Fruit fly (Drosophila melanogaster) whole organism, wandering third instar larva: Measurements from ENCODE around the gene CG18130.

ENCODE experiments used
- Abd-B ChIP-seq: fragments of >200 bp; optimal IDR thresholded peaks from 2 replicates; lab custom pipeline; 2017; ENCODE audit warnings: missing biosample characterization, missing genetic modification characterization
- CG9705 ChIP-seq: fragments of 200-800 bp; sonication (Bioruptor generic); optimal IDR thresholded peaks from 2 replicates; lab custom pipeline; 2018; ENCODE audit warnings: missing biosample characterization, mild to moderate bottlenecking, missing genetic modification characterization
- Dfd ChIP-seq: fragments of >200 bp; optimal IDR thresholded peaks from 2 replicates; lab custom pipeline; 2017; ENCODE audit warnings: missing biosample characterization, missing genetic modification characterization
- GATAd ChIP-seq: sonication (Bioruptor generic); optimal IDR thresholded peaks from 2 replicates; lab custom pipeline; 2016; ENCODE audit warnings: missing biosample characterization, missing genetic modification characterization
- HLH106 ChIP-seq: fragments of 200-800 bp; optimal IDR thresholded peaks from 3 replicates; lab custom pipeline; 2019; ENCODE audit warnings: missing biosample characterization, mild to moderate bottlenecking, missing genetic modification characterization, moderate library complexity
- Hr78 ChIP-seq: fragments of >200 bp; optimal IDR thresholded peaks from 2 replicates; lab custom pipeline; 2017; ENCODE audit warnings: missing biosample characterization, missing genetic modification characterization
- Hr83 ChIP-seq: fragments of 200-300 bp; sonication (Bioruptor generic); optimal IDR thresholded peaks from 2 replicates; lab custom pipeline; 2016; ENCODE audit warnings: missing biosample characterization, mild to moderate bottlenecking, missing genetic modification characterization, moderate library complexity; ENCODE audit not compliant: poor library complexity, severe bottlenecking
- Jra ChIP-seq: sonication (Bioruptor generic); optimal IDR thresholded peaks from 2 replicates; lab custom pipeline; 2016; ENCODE audit warnings: missing biosample characterization, missing genetic modification characterization
- Mio ChIP-seq: sonication (Bioruptor generic); optimal IDR thresholded peaks from 2 replicates; lab custom pipeline; 2016; ENCODE audit warnings: missing biosample characterization, missing genetic modification characterization
- N ChIP-seq: fragments of >200 bp; optimal IDR thresholded peaks from 2 replicates; lab custom pipeline; 2018; ENCODE audit warnings: missing biosample characterization, missing external identifiers, missing genetic modification characterization
- OdsH ChIP-seq: fragments of 200-800 bp; sonication (Bioruptor generic); optimal IDR thresholded peaks from 2 replicates; lab custom pipeline; 2016; ENCODE audit warnings: missing biosample characterization, mild to moderate bottlenecking, missing genetic modification characterization
- Rel ChIP-seq, 2 experiments: fragments of 200-800 bp; sonication (Bioruptor generic) in 1 of 2; optimal IDR thresholded peaks; 2 replicates in 1 of 2; 3 replicates in 1 of 2; lab custom pipeline; 2016 to 2019; ENCODE audit warnings: mild to moderate bottlenecking in 2 of 2, missing biosample characterization in 2 of 2, missing genetic modification characterization in 2 of 2, moderate library complexity in 1 of 2
- Sp1 ChIP-seq: fragments of 200-800 bp; sonication (Bioruptor generic); optimal IDR thresholded peaks from 3 replicates; lab custom pipeline; 2019; ENCODE audit warnings: missing biosample characterization, mild to moderate bottlenecking, missing genetic modification characterization, moderate library complexity
- Vsx2 ChIP-seq: fragments of 200-300, 225-300 bp; sonication (Bioruptor generic); optimal IDR thresholded peaks from 2 replicates; lab custom pipeline; 2018; ENCODE audit warnings: missing biosample characterization, missing genetic modification characterization; ENCODE audit not compliant: partially characterized antibody
- br ChIP-seq: fragments of 200-800 bp; sonication (Bioruptor generic); optimal IDR thresholded peaks from 2 replicates; lab custom pipeline; 2016; ENCODE audit warnings: missing biosample characterization, missing genetic modification characterization
- brk ChIP-seq: fragments of 200-800 bp; sonication (Bioruptor generic); optimal IDR thresholded peaks from 2 replicates; lab custom pipeline; 2016; ENCODE audit warnings: missing biosample characterization, mild to moderate bottlenecking, missing genetic modification characterization
- dsf ChIP-seq: sonication (Bioruptor generic); optimal IDR thresholded peaks from 2 replicates; lab custom pipeline; 2016; ENCODE audit warnings: missing biosample characterization, missing genetic modification characterization, borderline replicate concordance
- ey ChIP-seq: fragments of 200-800 bp; sonication (Bioruptor generic); optimal IDR thresholded peaks from 2 replicates; lab custom pipeline; 2016; ENCODE audit warnings: missing biosample characterization, missing genetic modification characterization
- foxo ChIP-seq, 2 experiments: fragments of 200-800 bp; sonication (Bioruptor generic); optimal IDR thresholded peaks; 2 replicates in 1 of 2; 3 replicates in 1 of 2; lab custom pipeline; 2016 to 2017; ENCODE audit warnings: missing biosample characterization in 2 of 2, missing genetic modification characterization in 2 of 2
- fru ChIP-seq: fragments of 200-800 bp; sonication (Bioruptor generic); optimal IDR thresholded peaks from 3 replicates; lab custom pipeline; 2016; ENCODE audit warnings: missing biosample characterization, mild to moderate bottlenecking, missing genetic modification characterization
- h ChIP-seq: fragments of 200-800 bp; sonication (Bioruptor generic); optimal IDR thresholded peaks from 3 replicates; lab custom pipeline; 2016; ENCODE audit warnings: missing biosample characterization, mild to moderate bottlenecking, missing genetic modification characterization
- jim ChIP-seq: fragments of 175-275, 200-325 bp; sonication (Bioruptor generic); optimal IDR thresholded peaks from 2 replicates; lab custom pipeline; 2016; ENCODE audit warnings: missing biosample characterization, mild to moderate bottlenecking, missing genetic modification characterization
- lola ChIP-seq: fragments of >200 bp; optimal IDR thresholded peaks from 2 replicates; lab custom pipeline; 2017; ENCODE audit warnings: missing biosample characterization, missing genetic modification characterization
- pan ChIP-seq: fragments of >200 bp; optimal IDR thresholded peaks from 2 replicates; lab custom pipeline; 2017
- psq ChIP-seq: fragments of 200-800 bp; sonication (Bioruptor generic); optimal IDR thresholded peaks from 3 replicates; lab custom pipeline; 2017; ENCODE audit warnings: missing biosample characterization, mild to moderate bottlenecking, missing genetic modification characterization, moderate library complexity
- rgr ChIP-seq: fragments of 200-800 bp; sonication (Bioruptor generic); optimal IDR thresholded peaks from 3 replicates; lab custom pipeline; 2016; ENCODE audit warnings: missing biosample characterization, mild to moderate bottlenecking, missing genetic modification characterization
- sage ChIP-seq: fragments of 200-800 bp; sonication (Bioruptor generic); optimal IDR thresholded peaks from 2 replicates; lab custom pipeline; 2016; ENCODE audit warnings: missing biosample characterization, mild to moderate bottlenecking, missing genetic modification characterization
- sv ChIP-seq: fragments of 200-800 bp; sonication (Bioruptor generic); optimal IDR thresholded peaks from 3 replicates; lab custom pipeline; 2016; ENCODE audit warnings: missing biosample characterization, missing genetic modification characterization
- tai ChIP-seq: sonication (Bioruptor generic); optimal IDR thresholded peaks from 2 replicates; lab custom pipeline; 2016; ENCODE audit warnings: missing biosample characterization, missing genetic modification characterization
- usp ChIP-seq: fragments of >200 bp; optimal IDR thresholded peaks from 2 replicates; lab custom pipeline; 2017; ENCODE audit warnings: missing biosample characterization, missing genetic modification characterization
- woc ChIP-seq: sonication (Bioruptor generic); optimal IDR thresholded peaks from 2 replicates; lab custom pipeline; 2016; ENCODE audit warnings: missing biosample characterization, mild to moderate bottlenecking, missing genetic modification characterization

CG18130 gene

dm6 chrX:12001005-12001404 is 8.4 kb upstream of the CG18130 start:
- no peak for TF ChIP-seq Sp1 (GFP tag; lab: Kevin White, UChicago)
- no peak for TF ChIP-seq HLH106 (tag; lab: Kevin White, UChicago)
- TF ChIP-seq Abd-B (GFP tag; lab: Kevin White, UChicago) = no peak
- TF ChIP-seq GATAd (GFP tag; lab: Kevin White, UChicago) = no peak
- TF ChIP-seq lola = no peak
- TF ChIP-seq Rel (GFP tag; optimal IDR thresholded peaks at IDR 0.05; lab: Kevin White, UChicago) = no peak
- no peak for TF ChIP-seq Rel (tag; optimal IDR thresholded peaks at IDR 0.05; lab: Kevin White, UChicago)
- TF ChIP-seq CG9705 = no peak
- TF ChIP-seq jim (GFP tag; lab: Kevin White, UChicago) = no peak
- TF ChIP-seq dsf = no peak
- no peak for TF ChIP-seq rgr (GFP tag; lab: Kevin White, UChicago)
- TF ChIP-seq Mio (GFP tag; lab: Kevin White, UChicago) = no peak
- TF ChIP-seq Vsx2 = no peak
- no peak for TF ChIP-seq br (GFP tag; lab: Kevin White, UChicago)

dm6 chrX:11999974-12000618 is 7.5 kb upstream of the CG18130 start:
- peak; percentile 69 for TF ChIP-seq h (GFP tag; lab: Kevin White, UChicago)
- TF ChIP-seq woc (GFP tag; lab: Kevin White, UChicago) = peak; percentile 43
- peak; percentile 51 for TF ChIP-seq fru (GFP tag; lab: Kevin White, UChicago)
- TF ChIP-seq OdsH = peak; percentile 16
- peak; percentile 19 for TF ChIP-seq psq
- peak; percentile 57 for TF ChIP-seq rgr (GFP tag; lab: Kevin White, UChicago)
- TF ChIP-seq Sp1 (GFP tag; lab: Kevin White, UChicago) = peak; percentile 39
- TF ChIP-seq tai (GFP tag; lab: Kevin White, UChicago) = no peak
- TF ChIP-seq ey (GFP tag; lab: Kevin White, UChicago) = peak; percentile 36
- peak; percentile 38 for TF ChIP-seq br (GFP tag; lab: Kevin White, UChicago)
- peak; percentile 25 for TF ChIP-seq HLH106 (tag; lab: Kevin White, UChicago)
- no peak for TF ChIP-seq Hr83
- TF ChIP-seq foxo (GFP tag; optimal IDR thresholded peaks at IDR 0.05; lab: Kevin White, UChicago) = peak in 1 of 2 experiments; percentile 28
- no peak for TF ChIP-seq sage (GFP tag; lab: Kevin White, UChicago)

- TF ChIP-seq Jra (GFP tag; lab: Kevin White, UChicago) = no peak
- no peak for TF ChIP-seq Abd-B (GFP tag; lab: Kevin White, UChicago)
- no peak for TF ChIP-seq jim (GFP tag; lab: Kevin White, UChicago)
- TF ChIP-seq usp (GFP tag; lab: Kevin White, UChicago) = no peak
- no peak for TF ChIP-seq fru (GFP tag; lab: Kevin White, UChicago)
- no peak for TF ChIP-seq lola
- no peak for TF ChIP-seq Hr83
Observed at dm6 chrX:11993279-11993678, 711 bp upstream of the CG18130 start.

dm6 chrX:11988912-11989311 is 3.7 kb downstream of the CG18130 start, which contains the start of gene tsg:
Gene tsg, minus strand, starts transcription at chrX:11988948.
- TF ChIP-seq Dfd (GFP tag; lab: Kevin White, UChicago) = no peak
- TF ChIP-seq jim (GFP tag; lab: Kevin White, UChicago) = no peak
- TF ChIP-seq rgr (GFP tag; lab: Kevin White, UChicago) = no peak
- no peak for TF ChIP-seq Rel (GFP tag; optimal IDR thresholded peaks at IDR 0.05; lab: Kevin White, UChicago)
- no peak for TF ChIP-seq Rel (tag; optimal IDR thresholded peaks at IDR 0.05; lab: Kevin White, UChicago)
- no peak for TF ChIP-seq lola
- TF ChIP-seq HLH106 (tag; lab: Kevin White, UChicago) = no peak
- no peak for TF ChIP-seq brk (GFP tag; lab: Kevin White, UChicago)
- no peak for TF ChIP-seq N (GFP tag; lab: Kevin White, UChicago)
- TF ChIP-seq fru (GFP tag; lab: Kevin White, UChicago) = no peak
- TF ChIP-seq h (GFP tag; lab: Kevin White, UChicago) = no peak
- TF ChIP-seq tai (GFP tag; lab: Kevin White, UChicago) = no peak
- no peak for TF ChIP-seq sage (GFP tag; lab: Kevin White, UChicago)
- TF ChIP-seq woc (GFP tag; lab: Kevin White, UChicago) = no peak
- TF ChIP-seq pan = no peak
- TF ChIP-seq sv (GFP tag; lab: Kevin White, UChicago) = no peak
- no peak for TF ChIP-seq Hr83
- no peak for TF ChIP-seq dsf
- no peak for TF ChIP-seq Hr78 (GFP tag; lab: Kevin White, UChicago)
- no peak for TF ChIP-seq CG9705
- no peak for TF ChIP-seq Jra (GFP tag; lab: Kevin White, UChicago)
